Fruit fly (Drosophila melanogaster): ENCODE measurements around the gene CG13373.

CG13373 gene

DNA sequence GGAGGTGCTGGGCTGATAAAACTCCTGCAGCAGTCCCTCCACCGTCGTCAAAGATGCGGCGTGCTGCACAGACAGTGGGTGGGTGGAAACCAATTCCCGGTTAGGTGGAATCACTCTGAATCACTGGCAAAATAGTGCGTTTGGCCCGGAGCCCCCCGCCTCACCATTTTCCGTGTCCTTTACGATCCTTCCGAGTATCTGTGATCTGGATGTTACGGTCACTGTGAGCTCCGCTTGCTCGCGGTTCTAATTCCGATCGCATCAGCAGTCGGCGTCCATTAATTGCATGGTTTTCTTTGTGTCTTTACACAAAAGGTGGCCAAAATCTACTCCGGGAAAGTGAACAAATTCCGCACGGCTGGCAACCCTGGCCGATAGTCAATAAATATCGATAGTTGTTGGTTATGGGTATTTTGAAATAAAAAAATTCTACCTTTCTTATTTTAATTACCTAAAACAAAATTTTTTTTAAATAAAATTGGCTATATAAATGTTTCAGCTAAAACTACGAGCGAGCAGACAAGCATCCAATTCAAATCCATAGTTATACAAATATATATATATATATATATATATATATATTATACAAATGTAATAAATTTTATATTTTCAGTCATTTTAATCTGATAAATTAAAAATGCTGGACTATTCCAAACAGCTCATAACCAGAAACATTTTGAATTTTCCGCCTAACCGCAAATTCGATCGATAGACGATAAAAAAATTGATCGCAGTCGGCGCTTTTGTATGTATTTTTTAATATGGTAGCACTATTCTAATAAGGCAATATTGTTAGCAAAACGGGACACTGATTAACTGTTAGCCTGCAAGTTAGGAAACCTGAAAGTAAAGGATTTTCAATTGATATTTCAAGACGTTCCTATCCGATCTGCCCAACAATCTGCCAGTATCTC is at the start of gene CG13373, which contains the start of gene ebo:
TSS of gene CG13373 (plus strand) at position 755 of the 914 bp plus-strand sequence.
TSS of gene ebo (minus strand) at position 350 of the 914 bp plus-strand sequence.
- no peak for TF ChIP-seq psq (optimal IDR thresholded peaks at IDR 0.05)
- TF ChIP-seq usp (GFP tag; optimal IDR thresholded peaks at IDR 0.05), result no peak
- no peak for TF ChIP-seq Dll (optimal IDR thresholded peaks at IDR 0.05)
- TF ChIP-seq EcR (GFP tag; optimal IDR thresholded peaks at IDR 0.05), result no peak
- TF ChIP-seq pan (optimal IDR thresholded peaks at IDR 0.05), result no peak
- TF ChIP-seq CG8478 (optimal IDR thresholded peaks at IDR 0.05), result no peak

DNA sequence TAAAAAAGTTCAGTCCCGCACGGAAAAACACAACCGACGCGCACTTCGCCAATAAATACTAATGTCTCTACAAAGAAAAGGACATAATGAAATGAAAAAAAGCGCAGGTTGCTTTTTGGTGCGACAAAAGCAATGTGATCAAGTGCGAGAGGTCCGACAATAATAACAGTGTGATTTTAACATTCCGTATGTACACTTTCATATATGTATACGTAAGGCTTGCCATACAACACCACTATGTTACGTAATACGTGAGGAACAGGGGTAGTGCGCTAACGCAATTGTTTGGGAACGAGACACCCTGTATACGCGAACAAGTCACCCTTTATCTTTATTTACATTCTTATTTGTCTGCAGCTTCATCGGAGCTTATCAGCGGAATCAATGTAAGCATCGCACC is 48.6 kb upstream of the CG13373 start:
- TF ChIP-seq psq (optimal IDR thresholded peaks at IDR 0.05) (no peak), Dll (optimal IDR thresholded peaks at IDR 0.05) (no peak), pan (optimal IDR thresholded peaks at IDR 0.05) (no peak), CG8478 (optimal IDR thresholded peaks at IDR 0.05) (no peak), EcR (GFP tag; optimal IDR thresholded peaks at IDR 0.05) (no peak), usp (GFP tag; optimal IDR thresholded peaks at IDR 0.05) (no peak)

DNA sequence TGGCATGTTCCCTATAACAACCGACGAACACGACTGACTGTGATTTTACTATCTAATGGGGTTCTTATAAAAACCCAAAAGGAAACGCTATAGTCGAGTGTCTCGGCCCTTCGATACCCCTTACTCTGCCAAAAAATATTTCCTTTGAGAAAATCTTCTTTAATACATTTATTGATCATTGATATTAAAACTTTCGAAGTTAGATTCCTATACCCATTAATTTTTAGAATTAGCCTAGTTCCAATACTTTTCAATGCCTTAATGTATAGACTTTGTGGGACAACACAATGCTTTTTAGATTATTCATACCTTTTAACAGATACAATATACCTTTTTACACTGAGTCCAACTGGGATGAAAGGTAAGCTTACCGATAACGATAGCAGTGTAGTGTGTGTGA is 39.4 kb upstream of the CG13373 start, which contains the start of gene Pgcl:
TSS of gene Pgcl (minus strand) at position 45 of the 400 bp plus-strand sequence.
- TF ChIP-seq usp (GFP tag; optimal IDR thresholded peaks at IDR 0.05) (no peak), EcR (GFP tag; optimal IDR thresholded peaks at IDR 0.05) (no peak), Dll (optimal IDR thresholded peaks at IDR 0.05) (no peak), CG8478 (optimal IDR thresholded peaks at IDR 0.05) (no peak), psq (optimal IDR thresholded peaks at IDR 0.05) (no peak), pan (optimal IDR thresholded peaks at IDR 0.05) (no peak)

DNA sequence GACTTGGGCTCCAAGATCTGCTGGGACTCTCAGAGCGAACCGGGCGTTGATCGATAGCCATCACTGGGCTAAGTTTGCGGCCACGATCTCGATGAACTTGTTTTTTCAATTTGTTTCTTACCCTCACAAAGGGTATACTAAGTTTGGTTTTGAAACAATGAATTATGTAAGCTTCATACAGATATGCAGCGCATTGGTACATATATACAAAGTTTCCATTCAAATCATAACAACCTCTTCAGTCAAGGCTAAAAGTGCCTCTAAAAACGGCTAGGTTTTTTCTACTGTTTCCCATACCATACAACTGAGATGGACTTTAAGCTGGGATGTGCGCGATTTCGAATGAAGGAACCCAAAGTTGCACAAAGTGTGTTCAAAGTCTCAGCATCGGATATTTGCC is 35.5 kb upstream of the CG13373 start:
- TF ChIP-seq Dll (optimal IDR thresholded peaks at IDR 0.05), result no peak
- no peak for TF ChIP-seq pan (optimal IDR thresholded peaks at IDR 0.05)
- TF ChIP-seq psq (optimal IDR thresholded peaks at IDR 0.05), result no peak
- TF ChIP-seq EcR (GFP tag; optimal IDR thresholded peaks at IDR 0.05), result no peak
- TF ChIP-seq CG8478 (optimal IDR thresholded peaks at IDR 0.05), result no peak
- no peak for TF ChIP-seq usp (GFP tag; optimal IDR thresholded peaks at IDR 0.05)

DNA sequence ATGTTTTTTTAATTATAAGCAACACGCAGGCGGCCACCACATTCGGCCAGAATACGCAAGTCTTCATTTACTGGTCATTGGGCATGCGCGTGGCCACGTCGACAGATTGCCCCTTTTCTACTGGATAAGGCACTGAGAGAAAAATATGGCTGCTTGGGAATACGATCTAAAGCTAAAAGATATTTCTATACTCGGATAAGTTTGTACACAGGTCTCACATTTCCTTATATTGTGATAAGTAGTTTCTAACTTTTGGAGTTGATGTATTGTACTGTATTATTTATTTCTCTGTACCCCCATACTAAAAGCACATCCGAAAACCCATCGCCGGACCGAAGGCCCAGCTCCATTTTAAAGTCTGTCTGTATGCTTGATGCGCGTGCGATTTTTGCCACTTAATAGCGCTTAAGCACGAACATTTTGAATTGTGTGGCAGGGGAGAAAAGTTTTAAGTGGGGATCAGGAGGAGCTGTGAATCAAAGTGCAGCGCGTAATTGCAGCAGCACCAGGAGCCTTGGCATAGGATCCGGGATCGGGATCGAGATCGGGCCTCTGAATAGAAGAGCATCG is 32.7 kb upstream of the CG13373 start:
- TF ChIP-seq pan (optimal IDR thresholded peaks at IDR 0.05) (no peak), psq (optimal IDR thresholded peaks at IDR 0.05) (no peak), usp (GFP tag; optimal IDR thresholded peaks at IDR 0.05) (no peak), EcR (GFP tag; optimal IDR thresholded peaks at IDR 0.05) (no peak), CG8478 (optimal IDR thresholded peaks at IDR 0.05) (no peak), Dll (optimal IDR thresholded peaks at IDR 0.05) (no peak)

DNA sequence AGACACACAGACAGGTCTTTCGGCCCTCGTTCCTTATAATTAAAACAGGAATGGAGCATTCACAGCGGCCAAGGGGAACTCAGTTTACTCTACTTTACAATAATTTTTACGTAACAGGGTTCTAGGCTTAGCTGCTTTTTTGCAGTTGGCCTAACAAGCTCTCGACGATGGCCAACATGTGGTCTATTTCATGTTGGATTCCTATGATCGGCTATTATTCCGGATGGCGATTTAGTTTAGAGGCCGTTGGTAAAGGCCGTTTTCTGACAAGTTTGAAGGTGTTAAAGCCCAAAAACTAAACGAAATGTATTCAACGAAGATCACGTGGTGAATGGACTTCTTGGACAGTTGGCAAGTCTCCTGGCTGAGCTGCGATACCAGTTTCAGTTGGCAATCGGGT is 30.8 kb upstream of the CG13373 start:
- TF ChIP-seq EcR (GFP tag; optimal IDR thresholded peaks at IDR 0.05), result no peak
- no peak for TF ChIP-seq CG8478 (optimal IDR thresholded peaks at IDR 0.05)
- no peak for TF ChIP-seq psq (optimal IDR thresholded peaks at IDR 0.05)
- no peak for TF ChIP-seq Dll (optimal IDR thresholded peaks at IDR 0.05)
- TF ChIP-seq usp (GFP tag; optimal IDR thresholded peaks at IDR 0.05), result no peak
- TF ChIP-seq pan (optimal IDR thresholded peaks at IDR 0.05), result no peak

DNA sequence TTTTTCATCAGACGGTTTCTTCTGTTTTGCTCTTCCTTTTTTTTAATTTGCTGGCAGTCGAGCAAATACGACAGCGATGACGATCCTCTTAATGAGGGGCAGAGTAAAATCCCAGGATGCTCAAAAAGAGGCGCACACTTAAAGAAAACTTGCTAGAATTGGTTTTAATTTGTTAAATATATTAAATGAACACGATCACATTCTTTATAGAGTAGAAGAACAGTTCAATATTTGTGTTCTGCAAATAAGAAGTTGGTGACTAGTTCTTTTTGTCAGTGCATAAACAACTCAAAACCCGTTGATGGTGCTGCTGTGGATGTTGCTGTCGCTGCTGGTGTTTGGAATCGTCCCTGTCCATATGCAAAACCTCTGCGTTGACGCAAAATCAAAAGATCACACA is 28.5 kb upstream of the CG13373 start:
- no peak for TF ChIP-seq Dll (optimal IDR thresholded peaks at IDR 0.05)
- no peak for TF ChIP-seq pan (optimal IDR thresholded peaks at IDR 0.05)
- no peak for TF ChIP-seq EcR (GFP tag; optimal IDR thresholded peaks at IDR 0.05)
- no peak for TF ChIP-seq CG8478 (optimal IDR thresholded peaks at IDR 0.05)
- no peak for TF ChIP-seq psq (optimal IDR thresholded peaks at IDR 0.05)
- TF ChIP-seq usp (GFP tag; optimal IDR thresholded peaks at IDR 0.05), result no peak

DNA sequence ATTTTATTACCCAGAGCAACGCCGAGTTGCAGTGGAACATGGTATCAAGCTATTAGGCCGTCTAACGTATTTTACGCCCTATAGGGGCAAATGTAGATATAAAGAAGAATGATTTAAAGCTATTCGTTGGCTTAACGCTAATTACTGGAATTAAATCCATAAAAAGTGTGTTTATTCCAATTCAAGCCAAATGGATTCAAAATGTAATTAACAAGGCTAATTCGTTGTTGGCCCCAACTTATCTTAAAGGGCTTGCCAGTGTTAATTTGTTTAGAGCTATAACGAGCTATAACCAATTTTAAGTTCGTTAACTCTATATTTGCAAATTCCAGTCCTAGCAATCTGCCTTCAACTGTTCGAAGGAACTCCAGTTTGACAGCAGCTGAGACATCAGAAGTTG is 27.8 kb upstream of the CG13373 start:
- TF ChIP-seq CG8478 (optimal IDR thresholded peaks at IDR 0.05), result no peak
- no peak for TF ChIP-seq pan (optimal IDR thresholded peaks at IDR 0.05)
- no peak for TF ChIP-seq psq (optimal IDR thresholded peaks at IDR 0.05)
- no peak for TF ChIP-seq Dll (optimal IDR thresholded peaks at IDR 0.05)

DNA sequence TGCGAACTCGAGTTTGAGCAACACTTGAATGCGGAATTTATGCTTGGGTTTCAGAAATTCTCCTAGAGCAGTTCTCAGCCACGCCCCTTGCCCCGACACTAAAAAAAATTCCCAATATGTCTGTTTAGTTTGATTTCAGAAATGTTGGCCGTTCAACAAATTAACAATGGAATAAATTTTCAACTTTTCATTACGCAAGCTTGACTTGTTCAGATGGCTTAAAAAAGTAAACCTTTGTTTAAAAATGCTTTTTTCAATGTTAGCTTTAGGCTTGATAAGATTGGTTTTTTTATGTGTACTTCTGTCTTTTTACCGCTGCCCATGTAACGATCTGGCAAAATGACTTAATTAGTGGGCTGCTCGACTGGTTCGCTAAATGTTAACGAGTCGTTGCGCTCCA is 24.1 kb upstream of the CG13373 start:
- TF ChIP-seq usp (GFP tag; optimal IDR thresholded peaks at IDR 0.05) (no peak), EcR (GFP tag; optimal IDR thresholded peaks at IDR 0.05) (no peak), CG8478 (optimal IDR thresholded peaks at IDR 0.05) (no peak), pan (optimal IDR thresholded peaks at IDR 0.05) (no peak), psq (optimal IDR thresholded peaks at IDR 0.05) (no peak), Dll (optimal IDR thresholded peaks at IDR 0.05) (no peak)

DNA sequence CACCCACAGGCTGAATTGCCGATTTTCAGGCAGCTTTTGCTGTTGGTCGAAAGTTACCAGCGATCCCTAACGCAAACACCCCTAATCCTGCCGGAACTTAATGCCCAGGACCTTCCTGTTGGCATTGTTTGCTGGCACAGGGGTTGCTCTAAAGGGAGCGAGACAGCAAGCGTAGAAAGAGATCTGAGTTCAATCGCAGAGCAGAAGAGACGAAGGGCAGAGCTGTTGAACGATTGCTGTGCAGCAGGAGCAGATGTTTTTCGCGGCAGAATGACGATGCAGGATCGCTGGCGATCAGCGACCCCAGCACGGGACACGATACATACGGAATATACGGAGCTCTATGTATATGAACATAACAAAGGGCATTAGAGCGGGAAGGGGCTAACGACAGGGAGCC is 19.8 kb upstream of the CG13373 start:
- TF ChIP-seq usp (GFP tag; optimal IDR thresholded peaks at IDR 0.05) (no peak), pan (optimal IDR thresholded peaks at IDR 0.05) (no peak), CG8478 (optimal IDR thresholded peaks at IDR 0.05) (no peak), psq (optimal IDR thresholded peaks at IDR 0.05) (no peak), EcR (GFP tag; optimal IDR thresholded peaks at IDR 0.05) (no peak), Dll (optimal IDR thresholded peaks at IDR 0.05) (no peak)

DNA sequence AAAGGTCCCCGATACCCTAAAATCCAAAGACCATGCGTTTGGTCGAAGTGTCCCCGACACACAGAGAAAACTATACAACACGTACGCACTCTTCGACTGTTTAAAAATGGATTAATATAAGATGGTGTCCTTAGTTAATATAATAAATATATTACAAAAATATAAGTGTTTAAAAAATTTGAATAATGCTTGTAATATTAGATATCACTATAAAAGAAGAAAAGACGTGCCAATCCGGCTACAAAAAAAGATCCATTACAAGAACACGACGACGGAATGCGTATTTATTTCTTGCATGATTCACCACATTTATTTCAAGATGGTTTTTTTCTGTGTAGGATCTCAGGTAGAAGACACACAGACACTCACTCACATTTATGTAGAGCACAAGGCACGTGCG is 19.0 kb upstream of the CG13373 start:
- TF ChIP-seq pan (optimal IDR thresholded peaks at IDR 0.05), result no peak
- no peak for TF ChIP-seq usp (GFP tag; optimal IDR thresholded peaks at IDR 0.05)
- no peak for TF ChIP-seq Dll (optimal IDR thresholded peaks at IDR 0.05)
- TF ChIP-seq psq (optimal IDR thresholded peaks at IDR 0.05), result no peak
- TF ChIP-seq EcR (GFP tag; optimal IDR thresholded peaks at IDR 0.05), result no peak
- no peak for TF ChIP-seq CG8478 (optimal IDR thresholded peaks at IDR 0.05)

DNA sequence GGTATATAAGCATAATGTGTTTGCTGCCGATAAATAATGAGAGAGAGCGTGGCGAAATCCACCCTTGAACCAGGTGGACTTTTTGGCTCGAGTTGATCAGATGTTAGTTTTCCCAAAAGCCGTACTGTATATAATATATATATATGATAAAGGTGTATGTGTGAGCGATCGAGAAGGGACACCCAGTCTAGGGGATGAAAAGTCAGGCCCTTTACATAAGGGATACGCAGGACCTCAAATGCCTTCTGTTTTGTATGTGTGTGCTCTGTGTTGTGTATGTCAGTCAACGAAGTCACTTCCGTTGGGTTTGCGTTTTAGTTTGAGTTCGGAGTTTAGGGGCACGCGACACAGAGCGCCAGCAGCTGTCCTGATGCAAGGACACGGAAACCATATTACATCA is 16.3 kb upstream of the CG13373 start, which contains the start of gene ase:
TSS of gene ase (plus strand) at position 301 of the 400 bp plus-strand sequence.
- TF ChIP-seq usp (GFP tag; optimal IDR thresholded peaks at IDR 0.05) (no peak), pan (optimal IDR thresholded peaks at IDR 0.05) (no peak), psq (optimal IDR thresholded peaks at IDR 0.05) (no peak), CG8478 (optimal IDR thresholded peaks at IDR 0.05) (no peak), EcR (GFP tag; optimal IDR thresholded peaks at IDR 0.05) (no peak), Dll (optimal IDR thresholded peaks at IDR 0.05) (no peak)

Data from whole organism.